Fruit fly (Drosophila melanogaster) whole organism, embryonic: ENCODE results near the gene Rab9.

Experiments
- ATbp ChIP-seq: fragments of 200-800 bp; sonication (Bioruptor generic); optimal IDR thresholded peaks from 2 replicates; lab custom pipeline; 2017; ENCODE audit warnings: missing biosample characterization, mild to moderate bottlenecking, missing genetic modification characterization, missing genetic modification reagents
- C15 ChIP-seq: fragments of 200-800 bp; sonication (Bioruptor generic); IDR thresholded peaks from 3 replicates; pipeline ENCODE4 v1.3.6; 2022; ENCODE audit warnings: missing biosample characterization, missing genetic modification characterization
- CG10209 ChIP-seq: fragments of 200-800 bp; sonication (Bioruptor generic); optimal IDR thresholded peaks from 3 replicates; lab custom pipeline; 2017; ENCODE audit warnings: missing biosample characterization, mild to moderate bottlenecking, missing genetic modification characterization, missing genetic modification reagents
- CG12942 ChIP-seq: fragments of 200-800 bp; sonication (Bioruptor generic); optimal IDR thresholded peaks from 3 replicates; lab custom pipeline; 2016; ENCODE audit warnings: missing biosample characterization, missing genetic modification characterization
- CG13123 ChIP-seq: fragments of 200-800 bp; sonication (Bioruptor generic); optimal IDR thresholded peaks from 2 replicates; lab custom pipeline; 2016; ENCODE audit warnings: missing biosample characterization, missing genetic modification characterization
- CG14050 ChIP-seq: fragments of 200-800 bp; sonication (Bioruptor generic); IDR thresholded peaks from 3 replicates; pipeline ENCODE4 v1.3.6; 2022; ENCODE audit warnings: missing biosample characterization, missing genetic modification characterization
- CG18262 ChIP-seq: fragments of 200-800 bp; optimal IDR thresholded peaks from 3 replicates; lab custom pipeline; 2019; ENCODE audit warnings: missing biosample characterization, mild to moderate bottlenecking, missing genetic modification characterization, moderate library complexity
- CG2202 ChIP-seq: fragments of 200-800 bp; sonication (Bioruptor generic); optimal IDR thresholded peaks from 2 replicates; lab custom pipeline; 2018; ENCODE audit warnings: missing biosample characterization, mild to moderate bottlenecking, missing genetic modification characterization
- CG32532 ChIP-seq: fragments of 200-800 bp; sonication (Bioruptor generic); IDR thresholded peaks from 2 replicates; pipeline ENCODE4 v1.3.6; 2022; ENCODE audit warnings: missing biosample characterization, missing genetic modification characterization
- CG3995 ChIP-seq: fragments of 200-800 bp; sonication (Bioruptor generic); optimal IDR thresholded peaks from 3 replicates; lab custom pipeline; 2016; ENCODE audit warnings: missing biosample characterization, missing genetic modification characterization
- CG4424 ChIP-seq: fragments of 200-800 bp; sonication (Bioruptor generic); optimal IDR thresholded peaks from 3 replicates; lab custom pipeline; 2016; ENCODE audit warnings: missing biosample characterization, missing genetic modification characterization
- CG5180 ChIP-seq: fragments of 200-800 bp; sonication (Bioruptor generic); optimal IDR thresholded peaks from 3 replicates; lab custom pipeline; 2017; ENCODE audit warnings: missing biosample characterization, missing genetic modification characterization, mild to moderate bottlenecking, moderate library complexity, missing genetic modification reagents
- CG6813 ChIP-seq: fragments of 200-800 bp; sonication (Bioruptor generic); optimal IDR thresholded peaks from 2 replicates; lab custom pipeline; 2017; ENCODE audit warnings: missing biosample characterization, missing genetic modification characterization, mild to moderate bottlenecking, moderate library complexity, missing genetic modification reagents
- CG7357 ChIP-seq: fragments of 200-800 bp; sonication (Bioruptor generic); IDR thresholded peaks from 3 replicates; pipeline ENCODE4 v1.3.6; 2022; ENCODE audit warnings: missing biosample characterization, missing genetic modification characterization
- CG8089 ChIP-seq: fragments of 200-800 bp; sonication (Bioruptor generic); optimal IDR thresholded peaks from 3 replicates; lab custom pipeline; 2016; ENCODE audit warnings: missing biosample characterization, missing genetic modification characterization
- Dref ChIP-seq: fragments of 200-800 bp; sonication (Bioruptor generic); IDR thresholded peaks from 2 replicates; pipeline ENCODE4 v1.3.6; 2022; ENCODE audit warnings: missing biosample characterization, missing genetic modification characterization
- Drgx ChIP-seq: fragments of 200-800 bp; sonication (Bioruptor generic); IDR thresholded peaks from 2 replicates; pipeline ENCODE4 v1.3.6; 2022; ENCODE audit warnings: missing biosample characterization, missing genetic modification characterization
- E2f1 ChIP-seq: fragments of 200-800 bp; sonication (Bioruptor generic); IDR thresholded peaks from 2 replicates; pipeline ENCODE4 v1.3.6; 2022; ENCODE audit warnings: missing biosample characterization, missing genetic modification characterization
- HLHmδ ChIP-seq: fragments of 200-800 bp; sonication (Bioruptor generic); optimal IDR thresholded peaks from 2 replicates; lab custom pipeline; 2018; ENCODE audit warnings: missing biosample characterization, mild to moderate bottlenecking, missing genetic modification characterization, moderate library complexity
- HmgZ ChIP-seq: fragments of 200-800 bp; sonication (Bioruptor generic); optimal IDR thresholded peaks from 2 replicates; lab custom pipeline; 2018; ENCODE audit warnings: missing biosample characterization, mild to moderate bottlenecking, missing genetic modification characterization
- Myb ChIP-seq: fragments of 200-800 bp; sonication (Bioruptor generic); optimal IDR thresholded peaks from 2 replicates; lab custom pipeline; 2016; ENCODE audit warnings: missing biosample characterization, missing genetic modification characterization
- Scr ChIP-seq: fragments of 200-800 bp; sonication (Bioruptor generic); IDR thresholded peaks from 2 replicates; pipeline ENCODE4 v1.3.6; 2022; ENCODE audit warnings: missing biosample characterization, missing genetic modification characterization; ENCODE audit not compliant: partially characterized antibody
- Spps ChIP-seq: fragments of 200-800 bp; sonication (Bioruptor generic); optimal IDR thresholded peaks from 2 replicates; lab custom pipeline; 2018; ENCODE audit warnings: missing biosample characterization, mild to moderate bottlenecking, missing genetic modification characterization
- Tbp ChIP-seq: fragments of >200 bp; optimal IDR thresholded peaks from 2 replicates; lab custom pipeline; 2018; ENCODE audit warnings: missing biosample characterization, missing genetic modification characterization
- Usf ChIP-seq: fragments of 200-800 bp; sonication (Bioruptor generic); optimal IDR thresholded peaks from 2 replicates; lab custom pipeline; 2017; ENCODE audit warnings: missing genotype, missing biosample characterization, missing genetic modification characterization
- Xrp1 ChIP-seq: fragments of 200-800 bp; sonication (Bioruptor generic); IDR thresholded peaks from 2 replicates; pipeline ENCODE4 v1.3.6; 2022; ENCODE audit warnings: missing biosample characterization, missing genetic modification characterization
- ab ChIP-seq: fragments of 200-800 bp; sonication (Bioruptor generic); optimal IDR thresholded peaks from 2 replicates; lab custom pipeline; 2016; ENCODE audit warnings: missing biosample characterization, missing genetic modification characterization
- bigmax ChIP-seq: fragments of 200-800 bp; sonication (Bioruptor generic); optimal IDR thresholded peaks from 2 replicates; lab custom pipeline; 2018; ENCODE audit warnings: missing biosample characterization, mild to moderate bottlenecking, missing genetic modification characterization
- bsh ChIP-seq, 2 experiments: fragments of 200-800 bp; sonication (Bioruptor generic); optimal IDR thresholded peaks; 2 replicates each; lab custom pipeline; 2017 to 2018; ENCODE audit warnings: mild to moderate bottlenecking in 2 of 2, missing biosample characterization in 2 of 2, missing genetic modification characterization in 2 of 2, moderate library complexity in 1 of 2
- cad ChIP-seq: fragments of >200 bp; optimal IDR thresholded peaks from 2 replicates; lab custom pipeline; 2017; ENCODE audit warnings: missing biosample characterization, missing genetic modification characterization
- cas ChIP-seq: fragments of 200-800 bp; sonication (Bioruptor generic); IDR thresholded peaks from 2 replicates; pipeline ENCODE4 v1.3.6; 2022; ENCODE audit warnings: missing biosample characterization, missing genetic modification characterization
- croc ChIP-seq: fragments of 200-800 bp; sonication (Bioruptor generic); conservative IDR thresholded peaks from 3 replicates; pipeline ENCODE4 v1.3.6; 2022; ENCODE audit warnings: missing biosample characterization, missing genetic modification characterization
- dati ChIP-seq: fragments of 200-800 bp; sonication (Bioruptor generic); IDR thresholded peaks from 2 replicates; pipeline ENCODE4 v1.3.6; 2022; ENCODE audit warnings: missing biosample characterization, missing genetic modification characterization
- dimm ChIP-seq: fragments of 200-800 bp; sonication (Bioruptor generic); IDR thresholded peaks from 2 replicates; pipeline ENCODE4 v1.3.6; 2022; ENCODE audit warnings: missing biosample characterization, missing genetic modification characterization
- dmrt11E ChIP-seq: fragments of 200-800 bp; sonication (Bioruptor generic); optimal IDR thresholded peaks from 3 replicates; lab custom pipeline; 2018; ENCODE audit warnings: missing biosample characterization, mild to moderate bottlenecking, missing genetic modification characterization, moderate library complexity
- esg ChIP-seq: fragments of 200-800 bp; sonication (Bioruptor generic); conservative IDR thresholded peaks from 2 replicates; pipeline ENCODE4 v1.3.6; 2022; ENCODE audit warnings: missing biosample characterization, missing genetic modification characterization
- fd102C ChIP-seq: fragments of 200-800 bp; sonication (Bioruptor generic); optimal IDR thresholded peaks from 2 replicates; lab custom pipeline; 2018; ENCODE audit warnings: missing biosample characterization, mild to moderate bottlenecking, missing genetic modification characterization, moderate library complexity
- fd3F ChIP-seq: fragments of 200-800 bp; sonication (Bioruptor generic); optimal IDR thresholded peaks from 2 replicates; lab custom pipeline; 2018; ENCODE audit warnings: missing biosample characterization, mild to moderate bottlenecking, missing genetic modification characterization, moderate library complexity
- fd96Cb ChIP-seq: fragments of 200-800 bp; sonication (Bioruptor generic); optimal IDR thresholded peaks from 2 replicates; lab custom pipeline; 2018; ENCODE audit warnings: missing biosample characterization, mild to moderate bottlenecking, missing genetic modification characterization, moderate library complexity
- gcm ChIP-seq: fragments of 200-800 bp; sonication (Bioruptor generic); optimal IDR thresholded peaks from 2 replicates; lab custom pipeline; 2019; ENCODE audit warnings: missing biosample characterization, mild to moderate bottlenecking, missing genetic modification characterization, moderate library complexity
- kay ChIP-seq: fragments of 200-800 bp; sonication (Bioruptor generic); optimal IDR thresholded peaks from 2 replicates; lab custom pipeline; 2016; ENCODE audit warnings: missing biosample characterization, missing genetic modification characterization
- lmd ChIP-seq: fragments of 200-800 bp; sonication (Bioruptor generic); IDR thresholded peaks from 2 replicates; pipeline ENCODE4 v1.3.6; 2022; ENCODE audit warnings: missing biosample characterization, missing genetic modification characterization
- mam ChIP-seq: fragments of 200-800 bp; sonication (Bioruptor generic); optimal IDR thresholded peaks from 3 replicates; lab custom pipeline; 2016; ENCODE audit warnings: missing biosample characterization, missing genetic modification characterization
- pan ChIP-seq, 4 experiments: fragments of >200 bp in 3 of 4; fragments of 200-800 bp in 1 of 4; sonication (Bioruptor generic) in 1 of 4; optimal IDR thresholded peaks in 3 of 4; IDR thresholded peaks in 1 of 4; 2 replicates each; pipeline versions ENCODE4 v1.3.6 to Lab custom; 2017 to 2022; ENCODE audit warnings: missing biosample characterization in 2 of 4, missing genetic modification characterization in 2 of 4, mixed read lengths in 1 of 4
- pho ChIP-seq: fragments of 200-800 bp; sonication (Bioruptor generic); optimal IDR thresholded peaks from 2 replicates; lab custom pipeline; 2016; ENCODE audit warnings: missing biosample characterization, missing genetic modification characterization
- so ChIP-seq: fragments of 200-800 bp; sonication (Bioruptor generic); IDR thresholded peaks from 3 replicates; pipeline ENCODE4 v1.3.6; 2022; ENCODE audit warnings: missing biosample characterization, missing genetic modification characterization
- sqz ChIP-seq: fragments of 200-800 bp; sonication (Bioruptor generic); optimal IDR thresholded peaks from 3 replicates; lab custom pipeline; 2018; ENCODE audit warnings: missing biosample characterization, mild to moderate bottlenecking, missing genetic modification characterization
- sug ChIP-seq: fragments of 200-800 bp; optimal IDR thresholded peaks from 2 replicates; lab custom pipeline; 2019; ENCODE audit warnings: missing biosample characterization, mild to moderate bottlenecking, missing genetic modification characterization, moderate library complexity
- tap ChIP-seq: fragments of 200-800 bp; optimal IDR thresholded peaks from 3 replicates; lab custom pipeline; 2019; ENCODE audit warnings: missing biosample characterization, mild to moderate bottlenecking, missing genetic modification characterization, moderate library complexity
- zen ChIP-seq: fragments of 200-800 bp; sonication (Bioruptor generic); optimal IDR thresholded peaks from 3 replicates; lab custom pipeline; 2018; ENCODE audit warnings: missing biosample characterization, mild to moderate bottlenecking, missing genetic modification characterization, moderate library complexity

Rab9 gene

dm6 chr2L:19425765-19426329 is 6.5 kb upstream of the Rab9 start (continued):
- no peak for TF ChIP-seq Myb (GFP tag; lab: Kevin White, UChicago)
- no peak for TF ChIP-seq fd102C (GFP tag; lab: Kevin White, UChicago)
- peak; percentile 75 for TF ChIP-seq CG6813 (GFP tag; lab: Kevin White, UChicago)
- peak; percentile 29 for TF ChIP-seq CG3995
- TF ChIP-seq CG12942 (GFP tag; lab: Kevin White, UChicago) = peak; percentile 27
- no peak for TF ChIP-seq CG2202
- peak; percentile 17 for TF ChIP-seq gcm (GFP tag; lab: Kevin White, UChicago)
- TF ChIP-seq Tbp (GFP tag; lab: Kevin White, UChicago) = no peak
- TF ChIP-seq cas (GFP tag; lab: Robert Waterston, UW) = no peak
- peak; percentile 47 for TF ChIP-seq fd3F (GFP tag; lab: Kevin White, UChicago)
- TF ChIP-seq esg (GFP tag; lab: Robert Waterston, UW) = peak; percentile 69
- peak; percentile 48 for TF ChIP-seq sug (tag; lab: Kevin White, UChicago)
- no peak for TF ChIP-seq Drgx (GFP tag; lab: Robert Waterston, UW)
- peak in 1 of 2 experiments; percentile 73 for TF ChIP-seq bsh (GFP tag; optimal IDR thresholded peaks at IDR 0.05; lab: Kevin White, UChicago)
- TF ChIP-seq CG7357 = no peak
- peak; percentile 38 for TF ChIP-seq pho
- no peak for TF ChIP-seq CG13123 (GFP tag; lab: Kevin White, UChicago)
- TF ChIP-seq E2f1 (GFP tag; lab: Robert Waterston, UW) = peak; percentile 69
- no peak for TF ChIP-seq cad (GFP tag; lab: Kevin White, UChicago)
- peak; percentile 57 for TF ChIP-seq CG10209 (GFP tag; lab: Kevin White, UChicago)
- TF ChIP-seq HLHmδ (GFP tag; lab: Kevin White, UChicago) = no peak
- TF ChIP-seq bigmax (GFP tag; lab: Kevin White, UChicago) = no peak
- peak; percentile 69 for TF ChIP-seq tap
- TF ChIP-seq dmrt11E (tag; lab: Kevin White, UChicago) = peak; percentile 63
- TF ChIP-seq so (GFP tag; lab: Robert Waterston, UW) = 0 out of 3 replicates have a peak, but pooled peaks have one; percentile 32
- TF ChIP-seq Xrp1 = peak; percentile 75
- no peak for TF ChIP-seq pan (optimal IDR thresholded peaks at IDR 0.05; lab: Kevin White, UChicago)
- peak in 1 of 2 experiments; percentile 79 for TF ChIP-seq pan (GFP tag; optimal IDR thresholded peaks at IDR 0.05 in 1 of 2, IDR thresholded peaks at IDR 0.05 in 1 of 2)
- no peak for TF ChIP-seq dimm
- TF ChIP-seq CG4424 (GFP tag; lab: Kevin White, UChicago) = peak; percentile 74
- no peak for TF ChIP-seq kay (GFP tag; lab: Kevin White, UChicago)
- peak; percentile 37 for TF ChIP-seq CG8089 (GFP tag; lab: Kevin White, UChicago)
- no peak for TF ChIP-seq ab (GFP tag; lab: Kevin White, UChicago)
- peak; percentile 73 for TF ChIP-seq lmd (GFP tag; lab: Robert Waterston, UW)
- peak; percentile 39 for TF ChIP-seq Usf (GFP tag; lab: Kevin White, UChicago)
- TF ChIP-seq croc (GFP tag; lab: Robert Waterston, UW) = 0 out of 3 replicates have a peak, but pooled peaks have one; percentile 35
- TF ChIP-seq Spps = no peak
- TF ChIP-seq zen (tag; lab: Kevin White, UChicago) = peak; percentile 80
- TF ChIP-seq CG32532 (GFP tag; lab: Robert Waterston, UW) = peak; percentile 83
- no peak for TF ChIP-seq sqz (GFP tag; lab: Kevin White, UChicago)
- peak; percentile 62; the same call in 2 of the 3 replicates for TF ChIP-seq CG14050 (GFP tag; lab: Robert Waterston, UW)
- TF ChIP-seq C15 (GFP tag; lab: Robert Waterston, UW) = no peak
- peak; percentile 80 for TF ChIP-seq CG18262
- no peak for TF ChIP-seq dati (GFP tag; lab: Robert Waterston, UW)
- TF ChIP-seq HmgZ (tag; lab: Kevin White, UChicago) = no peak
- TF ChIP-seq Scr (GFP tag; lab: Robert Waterston, UW) = no peak
- TF ChIP-seq ATbp = peak; percentile 60
- TF ChIP-seq Dref (GFP tag; lab: Robert Waterston, UW) = no peak
- peak; percentile 59 for TF ChIP-seq mam
- peak; percentile 44 for TF ChIP-seq CG5180
- TF ChIP-seq fd96Cb (tag; lab: Kevin White, UChicago) = peak; percentile 61
